Fruit fly (Drosophila melanogaster) whole organism, adult: ENCODE measurements around the gene CG18788.
A peak's percentile ranks its signal among the peaks of the same experiment; 100 is the strongest.

Source experiments
- CG11617 ChIP-seq: fragments of 200-800 bp; sonication (Bioruptor generic); optimal IDR thresholded peaks from 2 replicates; lab custom pipeline; 2017; ENCODE audit warnings: mild to moderate bottlenecking, missing biosample characterization, missing genetic modification reagents, missing genetic modification characterization
- CG12768 ChIP-seq: fragments of 200-800 bp; sonication (Bioruptor generic); optimal IDR thresholded peaks from 2 replicates; lab custom pipeline; 2017; ENCODE audit warnings: missing biosample characterization, missing genetic modification characterization, mild to moderate bottlenecking, moderate library complexity, missing genetic modification reagents
- CG14711 ChIP-seq: fragments of 200-800 bp; sonication (Bioruptor generic); optimal IDR thresholded peaks from 2 replicates; lab custom pipeline; 2018; ENCODE audit warnings: missing biosample characterization, mild to moderate bottlenecking, missing genetic modification characterization, moderate library complexity
- CG1620 ChIP-seq: fragments of 200-800 bp; sonication (Bioruptor generic); optimal IDR thresholded peaks from 2 replicates; lab custom pipeline; 2016; ENCODE audit warnings: missing biosample characterization, missing genetic modification characterization
- CG33017 ChIP-seq: fragments of 200-800 bp; sonication (Bioruptor generic); optimal IDR thresholded peaks from 2 replicates; lab custom pipeline; 2018; ENCODE audit warnings: missing biosample characterization, mild to moderate bottlenecking, missing genetic modification characterization, moderate library complexity
- CG5204 ChIP-seq: fragments of 200-800 bp; sonication (Bioruptor generic); optimal IDR thresholded peaks from 2 replicates; lab custom pipeline; 2016; ENCODE audit warnings: missing biosample characterization, missing genetic modification characterization
- CG7045 ChIP-seq: fragments of 200-800 bp; sonication (Bioruptor generic); optimal IDR thresholded peaks from 2 replicates; lab custom pipeline; 2017; ENCODE audit warnings: missing biosample characterization, mild to moderate bottlenecking, missing genetic modification characterization
- CG7101 ChIP-seq: fragments of 200-800 bp; sonication (Bioruptor generic); optimal IDR thresholded peaks from 2 replicates; lab custom pipeline; 2018; ENCODE audit warnings: missing biosample characterization, mild to moderate bottlenecking, missing genetic modification characterization, moderate library complexity
- Clk ChIP-seq: fragments of 200-800 bp; sonication (Bioruptor generic); optimal IDR thresholded peaks from 2 replicates; lab custom pipeline; 2017; ENCODE audit warnings: missing biosample characterization, missing genetic modification characterization
- Crg-1 ChIP-seq: fragments of 200-800 bp; sonication (Bioruptor generic); optimal IDR thresholded peaks from 2 replicates; lab custom pipeline; 2016; ENCODE audit warnings: missing biosample characterization, missing genetic modification characterization
- Hr96 ChIP-seq: fragments of 200-800 bp; sonication (Bioruptor generic); optimal IDR thresholded peaks from 2 replicates; lab custom pipeline; 2016; ENCODE audit warnings: missing biosample characterization, missing genetic modification characterization
- Mnt ChIP-seq: fragments of 200-800 bp; sonication (Bioruptor generic); optimal IDR thresholded peaks from 2 replicates; lab custom pipeline; 2016; ENCODE audit warnings: missing biosample characterization, mild to moderate bottlenecking, missing genetic modification characterization
- bab1 ChIP-seq: fragments of 200-800 bp; sonication (Bioruptor generic); optimal IDR thresholded peaks from 3 replicates; lab custom pipeline; 2019; ENCODE audit warnings: missing biosample characterization, mild to moderate bottlenecking, missing genetic modification characterization, moderate library complexity
- cic ChIP-seq: fragments of 200-800 bp; sonication (Bioruptor generic); optimal IDR thresholded peaks from 2 replicates; lab custom pipeline; 2017; ENCODE audit warnings: missing biosample characterization, mild to moderate bottlenecking, missing genetic modification characterization, moderate library complexity
- cnc ChIP-seq, 2 experiments: fragments of >200 bp; optimal IDR thresholded peaks; 2 replicates each; lab custom pipeline; 2017
- kay ChIP-seq: fragments of 200-800 bp; sonication (Bioruptor generic); peaks from one replicate; lab custom pipeline; 2016; ENCODE audit warnings: missing biosample characterization, missing genetic modification characterization, borderline replicate concordance
- ovo ChIP-seq: fragments of 200-800 bp; sonication (Bioruptor generic); optimal IDR thresholded peaks from 2 replicates; lab custom pipeline; 2016; ENCODE audit warnings: missing biosample characterization, missing genetic modification characterization
- pad ChIP-seq: fragments of 200-800 bp; sonication (Bioruptor generic); optimal IDR thresholded peaks from 3 replicates; lab custom pipeline; 2017; ENCODE audit warnings: missing biosample characterization, missing genetic modification characterization, mild to moderate bottlenecking, moderate library complexity, missing genetic modification reagents
- tj ChIP-seq: fragments of 200-800 bp; sonication (Bioruptor generic); optimal IDR thresholded peaks from 3 replicates; lab custom pipeline; 2017; ENCODE audit warnings: missing biosample characterization, mild to moderate bottlenecking, missing genetic modification characterization, moderate library complexity
- toe ChIP-seq: fragments of 200-800 bp; sonication (Bioruptor generic); optimal IDR thresholded peaks from 2 replicates; lab custom pipeline; 2016; ENCODE audit warnings: missing biosample characterization, missing genetic modification characterization

CG18788 gene

DNA sequence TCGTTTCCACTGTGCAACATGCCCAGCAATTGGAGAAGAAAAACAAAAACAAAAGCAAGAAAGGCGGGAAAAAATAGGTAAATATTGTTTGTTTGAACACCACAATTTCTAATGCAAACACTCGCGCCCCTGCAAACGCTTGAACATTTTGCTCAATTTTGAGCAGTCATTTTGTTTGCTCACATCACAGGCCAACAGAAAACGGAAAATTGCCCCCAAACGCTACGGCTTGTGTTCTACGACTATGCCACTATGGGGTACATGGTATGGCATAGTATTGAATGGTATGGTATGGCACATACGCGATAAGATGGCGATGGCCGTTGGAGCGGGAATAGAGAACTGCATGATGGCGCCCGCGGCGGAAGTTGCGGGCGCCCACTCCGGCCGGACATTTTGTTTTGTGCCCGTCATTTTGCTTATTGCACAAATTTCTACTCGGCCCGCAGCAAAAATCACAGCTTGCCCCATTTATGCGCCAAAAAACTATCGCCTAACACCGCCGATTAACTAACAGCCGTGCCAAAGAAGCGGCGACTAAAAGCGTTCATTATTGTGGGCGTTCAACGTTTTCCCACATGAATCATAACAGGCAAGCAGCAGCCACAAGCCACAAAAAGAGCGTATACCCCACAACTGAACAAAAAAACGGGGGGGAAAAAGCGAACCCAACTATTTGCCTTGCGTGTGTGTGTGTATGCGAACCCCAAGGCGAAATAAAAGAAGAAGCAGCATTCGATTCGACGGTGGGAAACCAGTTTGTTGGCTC lies 29.6 kb upstream of the CG18788 start:
- TF ChIP-seq CG33017 (tag; lab: Kevin White, UChicago) (peak; percentile 58), CG11617 (GFP tag; lab: Kevin White, UChicago) (no peak), CG7045 (GFP tag; lab: Kevin White, UChicago) (no peak), Crg-1 (no peak), tj (GFP tag; lab: Kevin White, UChicago) (no peak), ovo (no peak), cnc (optimal IDR thresholded peaks at IDR 0.05; lab: Kevin White, UChicago) (peak in 1 of 2 experiments; percentile 15), Mnt (GFP tag; lab: Kevin White, UChicago) (no peak), bab1 (GFP tag; lab: Kevin White, UChicago) (no peak), CG14711 (tag; lab: Kevin White, UChicago) (peak; percentile 19), cic (no peak), kay (GFP tag; lab: Kevin White, UChicago) (peak; percentile 94), Hr96 (GFP tag; lab: Kevin White, UChicago) (no peak), CG7101 (tag; lab: Kevin White, UChicago) (peak; percentile 15), toe (peak; percentile 37), CG5204 (GFP tag; lab: Kevin White, UChicago) (peak; percentile 48), CG1620 (GFP tag; lab: Kevin White, UChicago) (no peak), Clk (GFP tag; lab: Kevin White, UChicago) (no peak)

DNA sequence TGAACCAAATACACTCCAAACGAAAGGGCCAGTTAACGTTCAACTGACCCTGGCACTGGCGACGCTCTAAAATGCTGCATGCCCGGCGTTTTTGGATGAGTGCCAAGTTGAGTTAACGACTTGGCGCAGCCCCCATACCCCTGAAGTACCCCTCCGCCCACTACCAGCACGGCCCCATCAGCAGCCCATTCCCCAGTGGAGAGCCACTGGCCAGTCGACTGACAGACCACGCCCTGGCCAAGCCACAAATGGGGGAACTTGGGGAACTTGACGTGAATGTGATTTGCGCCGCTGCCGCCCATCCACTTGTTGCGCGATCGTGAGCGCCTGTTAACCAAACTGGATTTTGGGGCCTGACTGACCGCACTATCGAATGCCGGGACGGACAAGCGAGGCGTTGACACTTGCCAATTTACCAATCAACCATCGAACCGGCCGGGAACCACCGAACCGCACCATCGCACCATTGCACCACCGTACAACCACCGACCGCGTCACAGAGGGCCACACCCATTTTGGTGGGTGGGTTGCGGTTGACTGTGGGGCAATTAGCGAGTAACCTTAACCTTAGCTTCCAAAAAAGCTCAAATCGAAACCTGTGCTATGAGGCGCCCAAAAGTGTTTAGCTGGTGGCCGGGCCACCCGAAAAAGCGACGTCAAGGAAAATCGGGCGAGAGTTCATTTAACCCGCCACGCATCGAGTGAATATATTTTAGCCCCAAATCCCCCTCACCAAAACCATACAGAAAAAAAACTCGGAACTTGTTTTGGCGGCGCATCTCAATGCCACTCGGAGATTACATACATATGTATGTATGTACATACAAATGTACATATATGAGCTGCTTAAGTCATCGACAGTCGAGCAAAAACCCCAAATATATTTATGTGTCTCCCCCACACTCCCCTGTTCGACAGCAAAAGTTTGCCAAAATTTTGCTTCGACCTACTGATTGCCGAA lies 28.3 kb upstream of the CG18788 start:
- TF ChIP-seq CG33017 (tag; lab: Kevin White, UChicago) (no peak), CG5204 (GFP tag; lab: Kevin White, UChicago) (no peak), CG12768 (GFP tag; lab: Kevin White, UChicago) (peak; percentile 67), Crg-1 (peak; percentile 35), cic (peak; percentile 6), CG1620 (GFP tag; lab: Kevin White, UChicago) (no peak), CG14711 (tag; lab: Kevin White, UChicago) (no peak), Mnt (GFP tag; lab: Kevin White, UChicago) (no peak), Clk (GFP tag; lab: Kevin White, UChicago) (no peak), pad (GFP tag; lab: Kevin White, UChicago) (peak; percentile 93), cnc (optimal IDR thresholded peaks at IDR 0.05; lab: Kevin White, UChicago) (no peak), ovo (peak; percentile 60), CG7045 (GFP tag; lab: Kevin White, UChicago) (no peak), toe (no peak), tj (GFP tag; lab: Kevin White, UChicago) (peak; percentile 11), Hr96 (GFP tag; lab: Kevin White, UChicago) (no peak), bab1 (GFP tag; lab: Kevin White, UChicago) (no peak), kay (GFP tag; lab: Kevin White, UChicago) (no peak), CG7101 (tag; lab: Kevin White, UChicago) (no peak), CG11617 (GFP tag; lab: Kevin White, UChicago) (no peak)

DNA sequence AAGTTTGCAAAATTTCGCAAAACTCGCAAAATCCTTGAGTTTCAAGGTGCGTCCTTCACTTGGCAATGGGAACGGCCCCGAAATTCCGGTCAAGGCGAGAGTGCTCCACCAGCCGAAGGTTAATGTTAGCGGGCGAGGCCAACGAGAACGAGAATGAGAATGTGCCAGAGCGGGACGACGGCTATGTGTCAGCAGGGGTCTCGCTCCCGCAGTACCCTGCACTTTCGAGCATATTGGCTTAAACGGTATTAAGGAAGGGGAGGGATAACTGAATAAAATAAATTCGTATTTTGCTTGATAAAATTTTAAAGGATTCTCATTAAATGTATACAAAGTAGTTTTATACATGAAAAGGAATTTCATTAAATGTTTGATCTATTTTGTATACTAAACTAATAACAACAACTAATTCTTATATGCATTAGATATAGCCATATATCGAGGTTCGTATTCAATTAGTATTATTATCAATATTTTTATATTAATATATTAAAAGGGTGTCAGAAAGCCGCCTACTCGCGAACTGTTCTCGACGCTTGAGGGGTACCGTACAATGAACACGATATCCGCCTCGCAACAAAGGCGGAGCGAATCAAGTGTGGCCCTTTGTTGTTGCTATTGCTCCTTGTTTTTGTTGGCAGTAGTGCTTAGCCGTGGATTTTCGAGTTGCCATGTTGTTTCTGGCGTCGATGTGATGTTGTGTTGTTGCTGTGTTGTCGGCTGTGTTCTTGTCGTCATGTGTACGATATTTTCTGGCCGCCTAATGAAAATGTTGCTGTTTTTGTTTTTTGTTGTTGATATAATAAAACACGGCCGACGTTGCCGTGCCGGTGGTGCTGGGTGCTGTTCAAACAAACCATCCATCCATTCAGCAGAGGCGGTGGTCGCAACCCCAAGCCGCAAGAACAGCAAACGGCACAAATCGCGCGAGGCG lies 27.3 kb upstream of the CG18788 start:
- TF ChIP-seq CG7101 (tag; lab: Kevin White, UChicago), result peak; percentile 86
- no peak for TF ChIP-seq cnc (optimal IDR thresholded peaks at IDR 0.05; lab: Kevin White, UChicago)
- TF ChIP-seq Clk (GFP tag; lab: Kevin White, UChicago), result peak; percentile 41
- peak; percentile 98 for TF ChIP-seq pad (GFP tag; lab: Kevin White, UChicago)
- peak; percentile 77 for TF ChIP-seq CG14711 (tag; lab: Kevin White, UChicago)
- peak; percentile 62 for TF ChIP-seq Hr96 (GFP tag; lab: Kevin White, UChicago)
- peak; percentile 72 for TF ChIP-seq CG5204 (GFP tag; lab: Kevin White, UChicago)
- peak; percentile 80 for TF ChIP-seq bab1 (GFP tag; lab: Kevin White, UChicago)
- peak; percentile 90 for TF ChIP-seq CG11617 (GFP tag; lab: Kevin White, UChicago)
- peak; percentile 63 for TF ChIP-seq tj (GFP tag; lab: Kevin White, UChicago)
- no peak for TF ChIP-seq Mnt (GFP tag; lab: Kevin White, UChicago)
- peak; percentile 87 for TF ChIP-seq CG7045 (GFP tag; lab: Kevin White, UChicago)
- peak; percentile 69 for TF ChIP-seq Crg-1
- peak; percentile 94 for TF ChIP-seq CG33017 (tag; lab: Kevin White, UChicago)
- TF ChIP-seq ovo, result peak; percentile 68
- TF ChIP-seq toe, result peak; percentile 79
- TF ChIP-seq CG1620 (GFP tag; lab: Kevin White, UChicago), result peak; percentile 53
- TF ChIP-seq CG12768 (GFP tag; lab: Kevin White, UChicago), result peak; percentile 72
- TF ChIP-seq cic, result no peak
- TF ChIP-seq kay (GFP tag; lab: Kevin White, UChicago), result peak; percentile 93

DNA sequence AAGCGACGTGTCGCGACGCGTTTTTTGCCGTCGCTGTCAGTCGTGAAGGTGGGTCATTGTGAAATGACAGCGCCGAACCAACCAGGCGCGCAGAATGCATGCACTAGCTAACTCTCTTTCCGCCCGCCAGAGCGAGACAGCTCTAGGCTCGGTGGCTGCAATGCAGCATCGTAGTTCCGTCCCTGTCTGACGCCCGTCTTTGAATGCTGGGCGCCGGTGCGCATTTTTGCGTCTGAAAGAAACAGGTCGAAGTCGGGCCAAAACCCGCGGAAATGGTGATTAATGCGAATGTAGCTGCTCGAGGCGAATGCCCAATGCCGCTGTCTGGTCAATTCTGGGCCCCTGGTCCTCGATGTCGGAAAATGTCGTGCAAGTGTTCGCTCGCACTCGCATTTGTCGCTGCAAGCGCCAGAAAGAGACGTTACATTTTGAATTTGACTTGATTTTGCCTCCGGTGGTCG lies 26.6 kb upstream of the CG18788 start:
- peak; percentile 70 for TF ChIP-seq CG7045 (GFP tag; lab: Kevin White, UChicago)
- TF ChIP-seq CG12768 (GFP tag; lab: Kevin White, UChicago), result peak; percentile 91
- peak; percentile 91 for TF ChIP-seq Mnt (GFP tag; lab: Kevin White, UChicago)
- peak; percentile 78 for TF ChIP-seq pad (GFP tag; lab: Kevin White, UChicago)
- peak; percentile 48 for TF ChIP-seq CG7101 (tag; lab: Kevin White, UChicago)
- TF ChIP-seq Clk (GFP tag; lab: Kevin White, UChicago), result peak; percentile 81
- no peak for TF ChIP-seq cnc (optimal IDR thresholded peaks at IDR 0.05; lab: Kevin White, UChicago)
- TF ChIP-seq CG1620 (GFP tag; lab: Kevin White, UChicago), result peak; percentile 57
- peak; percentile 88 for TF ChIP-seq ovo
- peak; percentile 87 for TF ChIP-seq Hr96 (GFP tag; lab: Kevin White, UChicago)
- peak; percentile 63 for TF ChIP-seq CG33017 (tag; lab: Kevin White, UChicago)
- peak; percentile 97 for TF ChIP-seq cic
- TF ChIP-seq CG14711 (tag; lab: Kevin White, UChicago), result peak; percentile 55
- peak; percentile 69 for TF ChIP-seq CG11617 (GFP tag; lab: Kevin White, UChicago)
- TF ChIP-seq CG5204 (GFP tag; lab: Kevin White, UChicago), result peak; percentile 11
- TF ChIP-seq tj (GFP tag; lab: Kevin White, UChicago), result peak; percentile 67
- TF ChIP-seq toe, result peak; percentile 73
- peak; percentile 92 for TF ChIP-seq bab1 (GFP tag; lab: Kevin White, UChicago)
- TF ChIP-seq Crg-1, result peak; percentile 21
- peak; percentile 95 for TF ChIP-seq kay (GFP tag; lab: Kevin White, UChicago)
